Worm (Caenorhabditis elegans): ENCODE data around the gene C50F7.5.

- no peak for TF ChIP-seq ztf-23 (GFP tag; IDR thresholded peaks at IDR 0.05)
- TF ChIP-seq ztf-29 (GFP tag; IDR thresholded peaks at IDR 0.05), result no peak
These were observed 17.0 kb downstream of the C50F7.5 start, which contains the start of gene npr-35 for ce11 chrIV:7743539-7743938.
